Worm (Caenorhabditis elegans): ENCODE measurements around the gene C05C8.1.

DNA sequence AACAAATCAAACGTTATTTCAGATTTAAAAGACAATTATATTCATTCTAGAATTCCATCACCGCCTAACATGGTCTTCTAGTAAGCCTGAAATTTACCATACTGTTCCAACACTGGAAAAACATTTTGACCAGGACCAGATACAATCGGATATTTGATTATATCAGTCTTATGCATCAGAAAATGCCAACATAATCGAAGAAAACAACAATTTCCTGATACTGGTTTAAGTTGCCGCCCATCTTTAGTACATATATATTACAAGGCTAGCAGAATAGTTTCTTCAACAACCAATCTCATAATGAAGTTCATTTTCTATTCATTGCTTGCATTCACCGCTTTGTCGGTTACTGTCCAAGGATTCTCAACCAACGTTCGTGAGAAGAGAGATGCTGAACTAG lies 19.4 kb downstream of the C05C8.1 start, which contains the start of gene C13A2.12:
- TF ChIP-seq egl-13 (tag; optimal IDR thresholded peaks at IDR 0.05): no peak
- no peak for TF ChIP-seq nhr-90 (tag; optimal IDR thresholded peaks at IDR 0.05; ENCODE audit: poor library complexity)
- no peak for TF ChIP-seq fos-1 (tag; optimal IDR thresholded peaks at IDR 0.05)
- TF ChIP-seq lin-13 (GFP tag; optimal IDR thresholded peaks at IDR 0.05): no peak
- TF ChIP-seq mep-1 (tag; optimal IDR thresholded peaks at IDR 0.05): no peak
- TF ChIP-seq pqm-1 (tag; optimal IDR thresholded peaks at IDR 0.05): no peak
- no peak for TF ChIP-seq zag-1 (tag; optimal IDR thresholded peaks at IDR 0.05)
- no peak for TF ChIP-seq unc-86 (tag; optimal IDR thresholded peaks at IDR 0.05)
- no peak for TF ChIP-seq hlh-17 (GFP tag; optimal IDR thresholded peaks at IDR 0.05; ENCODE audit: borderline replicate concordance)
- TF ChIP-seq nhr-19 (GFP tag; conservative IDR thresholded peaks at IDR 0.05): no peak
- no peak for TF ChIP-seq lin-14 (GFP tag; optimal IDR thresholded peaks at IDR 0.05)
- TF ChIP-seq unc-98 (GFP tag; IDR thresholded peaks at IDR 0.05): no peak
- TF ChIP-seq ztf-11 (tag; optimal IDR thresholded peaks at IDR 0.05): no peak
- no peak for TF ChIP-seq nhr-28 (tag; optimal IDR thresholded peaks at IDR 0.05)

Measured in whole organism, L1 larva.